Fruit fly (Drosophila melanogaster) whole organism, embryonic: ENCODE results near the gene CG17270.

Source experiments
- Blimp-1 ChIP-seq: fragments of 200-800 bp; sonication (Bioruptor generic); optimal IDR thresholded peaks from 3 replicates; lab custom pipeline; 2018; ENCODE audit warnings: missing biosample characterization, missing genetic modification characterization, mild to moderate bottlenecking, moderate library complexity, missing genetic modification reagents
- Bteb2 ChIP-seq: fragments of 200-800 bp; sonication (Bioruptor generic); optimal IDR thresholded peaks from 2 replicates; lab custom pipeline; 2016; ENCODE audit warnings: missing biosample characterization, missing genetic modification characterization
- CG10209 ChIP-seq: fragments of 200-800 bp; sonication (Bioruptor generic); optimal IDR thresholded peaks from 3 replicates; lab custom pipeline; 2017; ENCODE audit warnings: missing biosample characterization, mild to moderate bottlenecking, missing genetic modification characterization, missing genetic modification reagents
- CG11247 ChIP-seq: fragments of 200-800 bp; sonication (Bioruptor generic); IDR thresholded peaks from 2 replicates; pipeline ENCODE4 v1.3.6; 2022; ENCODE audit warnings: missing biosample characterization, missing genetic modification characterization
- CG12769 ChIP-seq: fragments of 200-800 bp; sonication (Bioruptor generic); optimal IDR thresholded peaks from 2 replicates; lab custom pipeline; 2019; ENCODE audit warnings: missing biosample characterization, mild to moderate bottlenecking, missing genetic modification characterization, moderate library complexity
- CG14710 ChIP-seq: fragments of 200-800 bp; sonication (Bioruptor generic); optimal IDR thresholded peaks from 3 replicates; lab custom pipeline; 2019; ENCODE audit warnings: missing biosample characterization, mild to moderate bottlenecking, missing genetic modification characterization, moderate library complexity
- CG15514 ChIP-seq: fragments of 200-800 bp; sonication (Bioruptor generic); optimal IDR thresholded peaks from 3 replicates; lab custom pipeline; 2017; ENCODE audit warnings: missing biosample characterization, missing genetic modification characterization, mild to moderate bottlenecking, moderate library complexity, missing genetic modification reagents
- CG17912 ChIP-seq: fragments of 200-800 bp; sonication (Bioruptor generic); optimal IDR thresholded peaks from 2 replicates; lab custom pipeline; 2018; ENCODE audit warnings: missing biosample characterization, mild to moderate bottlenecking, missing genetic modification characterization
- CG1792 ChIP-seq: fragments of 200-800 bp; sonication (Bioruptor generic); optimal IDR thresholded peaks from 2 replicates; lab custom pipeline; 2016; ENCODE audit warnings: missing biosample characterization, missing genetic modification characterization
- CG2116 ChIP-seq: fragments of 200-800 bp; sonication (Bioruptor generic); optimal IDR thresholded peaks from 3 replicates; lab custom pipeline; 2018; ENCODE audit warnings: missing biosample characterization, mild to moderate bottlenecking, missing genetic modification characterization
- CG2712 ChIP-seq: fragments of 200-800 bp; optimal IDR thresholded peaks from 3 replicates; lab custom pipeline; 2019; ENCODE audit warnings: missing biosample characterization, mild to moderate bottlenecking, missing genetic modification characterization, moderate library complexity
- CG30431 ChIP-seq: fragments of 200-800 bp; sonication (Bioruptor generic); optimal IDR thresholded peaks from 2 replicates; lab custom pipeline; 2017; ENCODE audit warnings: missing biosample characterization, missing genetic modification characterization
- CG42726 ChIP-seq: fragments of 200-800 bp; sonication (Bioruptor generic); IDR thresholded peaks from 2 replicates; pipeline ENCODE4 v1.3.6; 2022; ENCODE audit warnings: missing biosample characterization, missing genetic modification characterization; ENCODE audit not compliant: partially characterized antibody
- CG4617 ChIP-seq: fragments of 200-800 bp; sonication (Bioruptor generic); optimal IDR thresholded peaks from 3 replicates; lab custom pipeline; 2016; ENCODE audit warnings: missing biosample characterization, missing genetic modification characterization, borderline replicate concordance
- CG7786 ChIP-seq: fragments of 200-800 bp; sonication (Bioruptor generic); optimal IDR thresholded peaks from 2 replicates; lab custom pipeline; 2016; ENCODE audit warnings: missing biosample characterization, missing genetic modification characterization
- CG9727 ChIP-seq: fragments of 200-800 bp; sonication (Bioruptor generic); optimal IDR thresholded peaks from 3 replicates; lab custom pipeline; 2017; ENCODE audit warnings: missing biosample characterization, mild to moderate bottlenecking, missing genetic modification characterization
- CG9797 ChIP-seq: fragments of 200-800 bp; sonication (Bioruptor generic); optimal IDR thresholded peaks from 3 replicates; lab custom pipeline; 2018; ENCODE audit warnings: missing biosample characterization, mild to moderate bottlenecking, missing genetic modification characterization
- Camta ChIP-seq: fragments of 200-800 bp; sonication (Bioruptor generic); optimal IDR thresholded peaks from 2 replicates; lab custom pipeline; 2016; ENCODE audit warnings: missing biosample characterization, missing genetic modification characterization
- CkIIα-i1 ChIP-seq: fragments of 200-800 bp; sonication (Bioruptor generic); IDR thresholded peaks from 2 replicates; pipeline ENCODE4 v1.3.6; 2022; ENCODE audit warnings: missing biosample characterization, missing genetic modification characterization
- Dad ChIP-seq: fragments of 200-800 bp; sonication (Bioruptor generic); optimal IDR thresholded peaks from 3 replicates; lab custom pipeline; 2016; ENCODE audit warnings: missing biosample characterization, missing genetic modification characterization
- Dll ChIP-seq: fragments of 200-800 bp; sonication (Bioruptor generic); IDR thresholded peaks from 4 replicates; pipeline ENCODE4 v1.3.6; 2022; ENCODE audit warnings: missing biosample characterization, missing genetic modification characterization; ENCODE audit not compliant: partially characterized antibody
- Doc2 ChIP-seq: fragments of 200-800 bp; sonication (Bioruptor generic); IDR thresholded peaks from 2 replicates; pipeline ENCODE4 v1.3.6; 2022; ENCODE audit warnings: missing biosample characterization, missing genetic modification characterization
- Drgx ChIP-seq: fragments of 200-800 bp; sonication (Bioruptor generic); IDR thresholded peaks from 2 replicates; pipeline ENCODE4 v1.3.6; 2022; ENCODE audit warnings: missing biosample characterization, missing genetic modification characterization
- E2f2 ChIP-seq: fragments of 200-800 bp; sonication (Bioruptor generic); IDR thresholded peaks from 2 replicates; pipeline ENCODE4 v1.3.6; 2022; ENCODE audit warnings: missing biosample characterization, missing genetic modification characterization
- ERR ChIP-seq: fragments of 200-800 bp; sonication (Bioruptor generic); optimal IDR thresholded peaks from 2 replicates; lab custom pipeline; 2016; ENCODE audit warnings: missing biosample characterization, missing genetic modification characterization
- Fer1 ChIP-seq: fragments of 200-800 bp; sonication (Bioruptor generic); optimal IDR thresholded peaks from 2 replicates; lab custom pipeline; 2017; ENCODE audit warnings: missing biosample characterization, mild to moderate bottlenecking, missing genetic modification characterization
- H15 ChIP-seq: fragments of 200-800 bp; sonication (Bioruptor generic); IDR thresholded peaks from 3 replicates; pipeline ENCODE4 v1.3.6; 2022; ENCODE audit warnings: missing biosample characterization, missing genetic modification characterization
- Hand ChIP-seq: fragments of 200-800 bp; sonication (Bioruptor generic); optimal IDR thresholded peaks from 2 replicates; lab custom pipeline; 2017; ENCODE audit warnings: mild to moderate bottlenecking, missing biosample characterization, missing genetic modification reagents, missing genetic modification characterization
- Jarid2 ChIP-seq: fragments of 200-800 bp; sonication (Bioruptor generic); optimal IDR thresholded peaks from 3 replicates; lab custom pipeline; 2017; ENCODE audit warnings: mild to moderate bottlenecking, missing biosample characterization, missing genetic modification reagents, missing genetic modification characterization
- Lim3 ChIP-seq: fragments of 200-800 bp; sonication (Bioruptor generic); IDR thresholded peaks from 2 replicates; pipeline ENCODE4 v1.3.6; 2022; ENCODE audit warnings: missing biosample characterization, missing genetic modification characterization
- Mrtf ChIP-seq: fragments of 200-800 bp; sonication (Bioruptor generic); IDR thresholded peaks from 3 replicates; pipeline ENCODE4 v1.3.6; 2022; ENCODE audit warnings: missing biosample characterization, missing genetic modification characterization
- Oaz ChIP-seq: fragments of 200-800 bp; sonication (Bioruptor generic); IDR thresholded peaks from 2 replicates; pipeline ENCODE4 v1.3.6; 2022; ENCODE audit warnings: missing biosample characterization, missing genetic modification characterization
- Oli ChIP-seq: fragments of 200-800 bp; sonication (Bioruptor generic); optimal IDR thresholded peaks from 2 replicates; lab custom pipeline; 2018; ENCODE audit warnings: missing biosample characterization, mild to moderate bottlenecking, missing genetic modification characterization, moderate library complexity
- PHDP ChIP-seq: fragments of 200-800 bp; sonication (Bioruptor generic); optimal IDR thresholded peaks from 3 replicates; lab custom pipeline; 2018; ENCODE audit warnings: missing biosample characterization, mild to moderate bottlenecking, missing genetic modification characterization, moderate library complexity
- al ChIP-seq: fragments of 200-800 bp; sonication (Bioruptor generic); IDR thresholded peaks from 2 replicates; pipeline ENCODE4 v1.3.6; 2022; ENCODE audit warnings: missing biosample characterization, missing genetic modification characterization
- ash1 ChIP-seq: fragments of 200-800 bp; sonication (Bioruptor generic); optimal IDR thresholded peaks from 2 replicates; lab custom pipeline; 2018; ENCODE audit warnings: missing biosample characterization, mild to moderate bottlenecking, missing genetic modification characterization
- bab2 ChIP-seq: fragments of 200-800 bp; sonication (Bioruptor generic); optimal IDR thresholded peaks from 2 replicates; lab custom pipeline; 2016; ENCODE audit warnings: missing biosample characterization, missing genetic modification characterization
- bsh ChIP-seq, 2 experiments: fragments of 200-800 bp; sonication (Bioruptor generic); optimal IDR thresholded peaks; 2 replicates each; lab custom pipeline; 2017 to 2018; ENCODE audit warnings: mild to moderate bottlenecking in 2 of 2, missing biosample characterization in 2 of 2, missing genetic modification characterization in 2 of 2, moderate library complexity in 1 of 2
- cad ChIP-seq: fragments of >200 bp; optimal IDR thresholded peaks from 2 replicates; lab custom pipeline; 2017; ENCODE audit warnings: missing biosample characterization, missing genetic modification characterization
- corto ChIP-seq: fragments of 200-800 bp; sonication (Bioruptor generic); optimal IDR thresholded peaks from 2 replicates; lab custom pipeline; 2016; ENCODE audit warnings: missing biosample characterization, mild to moderate bottlenecking, missing genetic modification characterization, moderate library complexity
- danr ChIP-seq: fragments of 200-800 bp; sonication (Bioruptor generic); IDR thresholded peaks from 2 replicates; pipeline ENCODE4 v1.3.6; 2022; ENCODE audit warnings: missing biosample characterization, missing genetic modification characterization
- fd3F ChIP-seq: fragments of 200-800 bp; sonication (Bioruptor generic); optimal IDR thresholded peaks from 2 replicates; lab custom pipeline; 2018; ENCODE audit warnings: missing biosample characterization, mild to moderate bottlenecking, missing genetic modification characterization, moderate library complexity
- gcm2 ChIP-seq: fragments of 200-800 bp; sonication (Bioruptor generic); optimal IDR thresholded peaks from 2 replicates; lab custom pipeline; 2016; ENCODE audit warnings: missing biosample characterization, missing genetic modification characterization
- knrl ChIP-seq: fragments of 200-800 bp; sonication (Bioruptor generic); IDR thresholded peaks from 3 replicates; pipeline ENCODE4 v1.3.6; 2022; ENCODE audit warnings: missing biosample characterization, missing genetic modification characterization; ENCODE audit not compliant: partially characterized antibody
- lab ChIP-seq: fragments of 200-800 bp; sonication (Bioruptor generic); optimal IDR thresholded peaks from 3 replicates; lab custom pipeline; 2017; ENCODE audit warnings: missing biosample characterization, missing genetic modification characterization, mild to moderate bottlenecking, moderate library complexity, missing genetic modification reagents
- pzg ChIP-seq: fragments of 200-800 bp; sonication (Bioruptor generic); optimal IDR thresholded peaks from 3 replicates; lab custom pipeline; 2018; ENCODE audit warnings: missing biosample characterization, mild to moderate bottlenecking, missing genetic modification characterization, moderate library complexity
- scrt ChIP-seq: fragments of 200-800 bp; sonication (Bioruptor generic); optimal IDR thresholded peaks from 2 replicates; lab custom pipeline; 2018; ENCODE audit warnings: missing biosample characterization, mild to moderate bottlenecking, missing genetic modification characterization, moderate library complexity
- sima ChIP-seq: fragments of 200-800 bp; sonication (Bioruptor generic); optimal IDR thresholded peaks from 2 replicates; lab custom pipeline; 2016; ENCODE audit warnings: missing biosample characterization, missing genetic modification characterization
- sr ChIP-seq: fragments of 200-800 bp; sonication (Bioruptor generic); IDR thresholded peaks from 3 replicates; pipeline ENCODE4 v1.3.6; 2022; ENCODE audit warnings: missing biosample characterization, missing genetic modification characterization

Gene CG17270

DNA sequence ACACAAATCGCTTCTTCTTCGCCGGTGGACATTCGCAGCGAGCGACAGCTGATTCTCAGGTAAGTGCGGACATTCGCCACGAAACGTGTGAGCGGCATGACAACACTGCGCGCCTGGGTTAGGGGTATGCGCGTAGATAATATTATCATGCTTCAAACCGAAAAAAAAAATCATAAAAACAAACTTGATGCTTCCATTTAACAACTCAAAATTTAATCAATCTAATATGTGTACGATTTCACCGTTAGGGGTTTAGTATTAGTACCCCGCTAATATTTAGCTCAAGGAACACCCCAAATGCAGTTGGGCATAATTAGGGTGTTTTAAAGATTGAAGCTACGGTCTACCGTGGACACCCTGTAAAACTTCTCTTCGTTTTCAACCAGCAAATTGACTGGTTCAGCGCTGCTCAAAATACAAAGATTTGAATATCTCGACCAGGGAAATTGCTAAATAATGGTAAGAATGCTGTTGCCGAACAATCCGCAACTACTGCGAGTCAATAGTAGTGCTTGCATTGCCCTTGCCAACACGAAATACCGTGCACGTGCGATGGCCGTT is 3.2 kb upstream of the CG17270 start, which contains the start of the genes CG17271 and RpS20 (continued):
- TF ChIP-seq bsh (GFP tag; optimal IDR thresholded peaks at IDR 0.05; lab: Kevin White, UChicago) (peak in 1 of 2 experiments; percentile 86), Drgx (peak; percentile 85), CG30431 (GFP tag; lab: Kevin White, UChicago) (peak; percentile 79), Oli (peak; percentile 74), Blimp-1 (peak; percentile 83), Camta (GFP tag; lab: Kevin White, UChicago) (peak; percentile 96), scrt (GFP tag; lab: Kevin White, UChicago) (peak; percentile 69), Mrtf (GFP tag; lab: Robert Waterston, UW) (peak; percentile 78), Hand (peak; percentile 59), CG10209 (peak; percentile 88), CG4617 (GFP tag; lab: Kevin White, UChicago) (peak; percentile 85), Bteb2 (peak; percentile 92), CG2116 (GFP tag; lab: Kevin White, UChicago) (peak; percentile 95), CG7786 (GFP tag; lab: Kevin White, UChicago) (peak; percentile 96), corto (GFP tag; lab: Kevin White, UChicago) (no peak), CG15514 (GFP tag; lab: Kevin White, UChicago) (peak; percentile 94), CG14710 (tag; lab: Kevin White, UChicago) (peak; percentile 96), CG1792 (peak; percentile 94), fd3F (GFP tag; lab: Kevin White, UChicago) (peak; percentile 72), Dad (GFP tag; lab: Kevin White, UChicago) (peak; percentile 95), CG42726 (GFP tag; lab: Robert Waterston, UW) (no peak), CG11247 (peak; percentile 84), cad (GFP tag; lab: Kevin White, UChicago) (peak; percentile 6), sima (GFP tag; lab: Kevin White, UChicago) (peak; percentile 83), Fer1 (GFP tag; lab: Kevin White, UChicago) (peak; percentile 90), gcm2 (GFP tag; lab: Kevin White, UChicago) (peak; percentile 88), lab (peak; percentile 94), knrl (GFP tag; lab: Robert Waterston, UW) (peak; percentile 58; the same call in 1 of the 3 replicates), CG2712 (tag; lab: Kevin White, UChicago) (peak; percentile 90), sr (GFP tag; lab: Robert Waterston, UW) (0 out of 3 replicates have a peak, but pooled peaks have one; percentile 5), bab2 (GFP tag; lab: Kevin White, UChicago) (peak; percentile 94), ash1 (peak; percentile 39), Doc2 (GFP tag; lab: Robert Waterston, UW) (peak; percentile 61; the same call in 1 of the 2 replicates), Dll (GFP tag; lab: Robert Waterston, UW) (no peak), al (GFP tag; lab: Robert Waterston, UW) (peak; percentile 89), ERR (GFP tag; lab: Kevin White, UChicago) (peak; percentile 91), pzg (GFP tag; lab: Kevin White, UChicago) (peak; percentile 97), PHDP (tag; lab: Kevin White, UChicago) (peak; percentile 88), E2f2 (GFP tag; lab: Robert Waterston, UW) (peak; percentile 73), CkIIα-i1 (GFP tag; lab: Robert Waterston, UW) (no peak), CG9797 (GFP tag; lab: Kevin White, UChicago) (peak; percentile 88), danr (peak; percentile 61), CG9727 (peak; percentile 91), CG17912 (GFP tag; lab: Kevin White, UChicago) (peak; percentile 55), Lim3 (GFP tag; lab: Robert Waterston, UW) (0 out of 2 replicates have a peak, but pooled peaks have one; percentile 59), Jarid2 (GFP tag; lab: Kevin White, UChicago) (peak; percentile 66), CG12769 (tag; lab: Kevin White, UChicago) (peak; percentile 93), Oaz (GFP tag; lab: Robert Waterston, UW) (peak; percentile 82), H15 (peak; percentile 91)
